Worm (Caenorhabditis elegans): ENCODE measurements around the gene ZK1307.1.

The ZK1307.1 gene

DNA sequence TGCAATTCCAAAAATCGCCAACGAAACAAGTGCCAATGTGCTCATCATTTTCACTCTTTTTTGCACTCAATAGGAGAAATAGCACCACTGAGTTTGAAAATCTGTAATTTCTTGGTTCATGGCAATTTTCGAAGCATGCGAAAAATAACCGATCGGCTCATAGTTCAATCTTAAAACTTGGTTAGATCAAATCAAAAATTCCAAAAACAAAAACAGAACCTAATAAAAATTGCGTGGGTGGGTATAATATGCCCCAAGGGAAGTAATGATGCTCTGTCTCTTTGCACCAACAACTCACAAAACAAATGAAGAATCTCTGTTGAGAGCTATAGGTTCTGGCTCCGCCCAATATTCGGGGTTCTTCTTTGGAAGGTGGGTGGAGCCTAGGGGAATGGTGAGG is 36.5 kb upstream of the ZK1307.1 start, which contains the start of gene nlp-11:
Gene nlp-11, minus strand, starts transcription at position 101 of the 400 bp plus-strand sequence.
- TF ChIP-seq lin-1 (GFP tag; IDR thresholded peaks at IDR 0.05) (no peak), lsy-2 (tag; optimal IDR thresholded peaks at IDR 0.05) (no peak), lin-38 (GFP tag; IDR thresholded peaks at IDR 0.05) (no peak), unc-62 (GFP tag; optimal IDR thresholded peaks at IDR 0.05 in 1 of 2) (peak in 1 of 2 experiments; percentile 57), unc-62 (tag; optimal IDR thresholded peaks at IDR 0.05) (no peak), jun-1 (tag; optimal IDR thresholded peaks at IDR 0.05) (no peak)

DNA sequence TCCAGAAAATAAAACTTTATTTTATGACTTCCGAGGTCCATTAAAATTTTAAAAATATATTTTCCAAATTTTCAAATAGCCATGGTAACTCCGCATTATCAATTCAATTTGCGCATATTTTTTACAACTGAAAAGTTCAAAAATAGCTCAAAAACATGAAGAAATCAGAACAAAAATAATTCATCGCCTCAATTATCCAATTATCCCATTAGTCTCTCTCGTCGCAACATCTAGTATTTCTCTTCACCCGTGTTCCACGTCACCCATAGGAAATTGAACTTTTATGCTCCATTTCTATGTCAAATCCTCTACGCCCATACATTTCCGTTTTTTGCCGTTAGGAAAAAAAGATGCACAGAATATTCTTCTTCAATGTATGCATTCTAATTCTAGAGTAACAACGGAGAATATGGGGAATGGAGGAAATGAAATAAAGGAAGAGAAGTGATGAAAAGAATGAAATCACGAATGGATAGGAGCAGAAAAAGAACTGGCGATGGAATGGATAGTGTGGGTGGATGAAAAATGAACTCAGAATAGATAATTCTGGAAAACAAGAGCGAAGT is 34.8 kb upstream of the ZK1307.1 start:
- no peak for TF ChIP-seq nhr-10 (tag; optimal IDR thresholded peaks at IDR 0.05)
- TF ChIP-seq Y48G9A.11 (GFP tag; IDR thresholded peaks at IDR 0.05) = no peak
- no peak for TF ChIP-seq D1046.2 (GFP tag; IDR thresholded peaks at IDR 0.05)
- TF ChIP-seq lin-13 (GFP tag; optimal IDR thresholded peaks at IDR 0.05) = no peak
- peak in 1 of 2 experiments; percentile 12 for TF ChIP-seq lsy-2 (tag; optimal IDR thresholded peaks at IDR 0.05)
- no peak for TF ChIP-seq daf-8 (GFP tag; IDR thresholded peaks at IDR 0.05)
- TF ChIP-seq ceh-62 (tag; optimal IDR thresholded peaks at IDR 0.05) = no peak
- no peak for TF ChIP-seq ceh-20 (GFP tag; IDR thresholded peaks at IDR 0.05)
- no peak for TF ChIP-seq daf-16 (GFP tag; optimal IDR thresholded peaks at IDR 0.05)
- no peak for TF ChIP-seq daf-16 (tag; optimal IDR thresholded peaks at IDR 0.05)
- TF ChIP-seq Y75B8A.6 (GFP tag; IDR thresholded peaks at IDR 0.05) = no peak
- TF ChIP-seq ztf-11 (tag; optimal IDR thresholded peaks at IDR 0.05) = no peak
- no peak for TF ChIP-seq lin-39 (tag; optimal IDR thresholded peaks at IDR 0.05)
- no peak for TF ChIP-seq F44E2.7 (GFP tag; IDR thresholded peaks at IDR 0.05)
- no peak for TF ChIP-seq nhr-6 (tag; optimal IDR thresholded peaks at IDR 0.05)
- TF ChIP-seq ctbp-1 (GFP tag; IDR thresholded peaks at IDR 0.05) = peak; percentile 64
- no peak for TF ChIP-seq R02D3.7 (tag; optimal IDR thresholded peaks at IDR 0.05)
- TF ChIP-seq nhr-111 (GFP tag; optimal IDR thresholded peaks at IDR 0.05) = no peak
- peak; percentile 89 for TF ChIP-seq fkh-10 (GFP tag; optimal IDR thresholded peaks at IDR 0.05)
- TF ChIP-seq dmd-6 (GFP tag; IDR thresholded peaks at IDR 0.05) = no peak
- no peak for TF ChIP-seq madf-5 (GFP tag; IDR thresholded peaks at IDR 0.05)
- peak; percentile 73 for TF ChIP-seq ces-1 (GFP tag; optimal IDR thresholded peaks at IDR 0.05)
- no peak for TF ChIP-seq dmd-9 (GFP tag; IDR thresholded peaks at IDR 0.05)
- TF ChIP-seq nhr-42 (GFP tag; IDR thresholded peaks at IDR 0.05) = no peak
- no peak for TF ChIP-seq aha-1 (tag)
- no peak for TF ChIP-seq hlh-11 (tag; optimal IDR thresholded peaks at IDR 0.05)
- TF ChIP-seq F37D6.2 (tag; optimal IDR thresholded peaks at IDR 0.05) = no peak
- no peak for TF ChIP-seq spr-3 (GFP tag; optimal IDR thresholded peaks at IDR 0.05)
- TF ChIP-seq dmd-8 (GFP tag; IDR thresholded peaks at IDR 0.05) = no peak

DNA sequence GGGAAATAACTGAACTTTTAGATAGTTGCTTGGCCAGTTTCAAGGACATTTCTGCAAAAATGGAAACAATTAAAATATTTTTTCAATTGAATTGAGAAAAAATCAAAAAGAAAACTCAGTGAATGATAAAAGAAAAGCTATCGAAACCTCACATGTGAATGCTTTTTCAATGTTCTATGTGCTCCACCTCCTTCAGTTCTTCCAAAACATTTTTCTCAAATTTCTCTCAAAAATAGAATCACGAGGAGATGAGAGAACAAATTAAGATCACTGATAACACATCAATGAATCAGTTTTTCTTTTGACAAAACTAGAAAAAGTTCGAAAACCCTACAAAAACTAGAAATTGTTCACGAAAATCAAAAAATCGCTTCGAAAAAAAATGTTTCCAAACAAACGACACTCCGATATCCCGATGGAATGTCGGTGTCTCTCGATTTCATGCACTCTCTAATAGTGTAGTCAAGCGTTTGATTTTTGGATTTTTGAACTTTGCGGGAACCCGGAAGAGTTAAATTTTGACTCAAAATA is 31.3 kb upstream of the ZK1307.1 start, which contains the start of gene ZK1320.9:
Gene ZK1320.9, minus strand, starts transcription at position 51 of the 531 bp plus-strand sequence.
- TF ChIP-seq dmd-6 (GFP tag; IDR thresholded peaks at IDR 0.05) (peak; percentile 48; the same call in 1 of the 2 replicates), madf-5 (GFP tag; IDR thresholded peaks at IDR 0.05) (no peak), daf-16 (GFP tag; optimal IDR thresholded peaks at IDR 0.05) (no peak), daf-16 (tag; optimal IDR thresholded peaks at IDR 0.05) (peak; percentile 54), nhr-237 (tag; optimal IDR thresholded peaks at IDR 0.05) (no peak), tra-1 (GFP tag; IDR thresholded peaks at IDR 0.05) (no peak), hlh-30 (tag; optimal IDR thresholded peaks at IDR 0.05; ENCODE audit: insufficient read depth) (peak; percentile 48), zip-2 (tag; optimal IDR thresholded peaks at IDR 0.05) (no peak), nhr-10 (tag; optimal IDR thresholded peaks at IDR 0.05) (peak; percentile 9), R02D3.7 (tag; optimal IDR thresholded peaks at IDR 0.05) (no peak), Y75B8A.6 (GFP tag; IDR thresholded peaks at IDR 0.05) (no peak), nhr-77 (tag; optimal IDR thresholded peaks at IDR 0.05) (peak; percentile 67), nhr-28 (tag; optimal IDR thresholded peaks at IDR 0.05) (peak; percentile 84), fkh-10 (GFP tag; optimal IDR thresholded peaks at IDR 0.05) (no peak), Y48G9A.11 (GFP tag; IDR thresholded peaks at IDR 0.05) (peak; percentile 52; the same call in 1 of the 2 replicates), ceh-28 (tag; optimal IDR thresholded peaks at IDR 0.05) (no peak), egl-27 (tag; optimal IDR thresholded peaks at IDR 0.05) (no peak), T20F7.1 (GFP tag; optimal IDR thresholded peaks at IDR 0.05) (peak; percentile 83), lim-7 (GFP tag; IDR thresholded peaks at IDR 0.05) (no peak), dve-1 (tag; optimal IDR thresholded peaks at IDR 0.05; ENCODE audit: insufficient read depth) (peak; percentile 32), ZK337.2 (GFP tag; IDR thresholded peaks at IDR 0.05) (no peak), dmd-8 (GFP tag; IDR thresholded peaks at IDR 0.05) (no peak), hif-1 (tag; optimal IDR thresholded peaks at IDR 0.05) (no peak), F26F4.8 (GFP tag; conservative IDR thresholded peaks at IDR 0.05) (no peak), nhr-11 (tag; optimal IDR thresholded peaks at IDR 0.05) (peak; percentile 75)
